Fruit fly (Drosophila melanogaster) whole organism, embryonic: ENCODE measurements around the gene U2af50.

Experiments
- CG10147 ChIP-seq: fragments of 200-800 bp; sonication (Bioruptor generic); optimal IDR thresholded peaks from 2 replicates; lab custom pipeline; 2019; ENCODE audit warnings: missing biosample characterization, mild to moderate bottlenecking, missing genetic modification characterization, moderate library complexity
- CG10366 ChIP-seq: fragments of 200-800 bp; sonication (Bioruptor generic); IDR thresholded peaks from 2 replicates; pipeline ENCODE4 v1.3.6; 2022; ENCODE audit warnings: missing biosample characterization, missing genetic modification characterization
- CG10462 ChIP-seq: fragments of 200-800 bp; sonication (Bioruptor generic); optimal IDR thresholded peaks from 2 replicates; lab custom pipeline; 2016; ENCODE audit warnings: missing biosample characterization, missing genetic modification characterization
- CG11696 ChIP-seq: fragments of 200-800 bp; sonication (Bioruptor generic); IDR thresholded peaks from 2 replicates; pipeline ENCODE4 v1.3.6; 2022; ENCODE audit warnings: missing biosample characterization, missing genetic modification characterization
- CG12236 ChIP-seq: fragments of 200-800 bp; sonication (Bioruptor generic); optimal IDR thresholded peaks from 2 replicates; lab custom pipeline; 2016; ENCODE audit warnings: missing biosample characterization, missing genetic modification characterization
- CG14965 ChIP-seq: fragments of 200-800 bp; sonication (Bioruptor generic); optimal IDR thresholded peaks from 2 replicates; lab custom pipeline; 2016; ENCODE audit warnings: missing biosample characterization, missing genetic modification characterization, borderline replicate concordance
- CG15269 ChIP-seq: fragments of 200-800 bp; sonication (Bioruptor generic); optimal IDR thresholded peaks from 2 replicates; lab custom pipeline; 2018; ENCODE audit warnings: missing biosample characterization, mild to moderate bottlenecking, missing genetic modification characterization, moderate library complexity
- CG15479 ChIP-seq: fragments of 200-800 bp; sonication (Bioruptor generic); optimal IDR thresholded peaks from 3 replicates; lab custom pipeline; 2019; ENCODE audit warnings: missing biosample characterization, mild to moderate bottlenecking, missing genetic modification characterization, moderate library complexity
- CG15514 ChIP-seq: fragments of 200-800 bp; sonication (Bioruptor generic); optimal IDR thresholded peaks from 3 replicates; lab custom pipeline; 2017; ENCODE audit warnings: missing biosample characterization, missing genetic modification characterization, mild to moderate bottlenecking, moderate library complexity, missing genetic modification reagents
- CG17802 ChIP-seq: fragments of 200-800 bp; sonication (Bioruptor generic); optimal IDR thresholded peaks from 2 replicates; lab custom pipeline; 2018; ENCODE audit warnings: missing biosample characterization, mild to moderate bottlenecking, missing genetic modification characterization, moderate library complexity
- CG17829 ChIP-seq: fragments of 200-800 bp; optimal IDR thresholded peaks from 2 replicates; lab custom pipeline; 2019; ENCODE audit warnings: missing biosample characterization, mild to moderate bottlenecking, missing genetic modification characterization, moderate library complexity
- CG32772 ChIP-seq: fragments of 200-800 bp; sonication (Bioruptor generic); IDR thresholded peaks from 2 replicates; pipeline ENCODE4 v1.3.6; 2022; ENCODE audit warnings: missing biosample characterization, missing genetic modification characterization
- CG3847 ChIP-seq: fragments of 200-800 bp; sonication (Bioruptor generic); IDR thresholded peaks from 2 replicates; pipeline ENCODE4 v1.3.6; 2022; ENCODE audit warnings: missing biosample characterization, missing genetic modification characterization
- CG5245 ChIP-seq: fragments of 200-800 bp; sonication (Bioruptor generic); optimal IDR thresholded peaks from 3 replicates; lab custom pipeline; 2016; ENCODE audit warnings: missing biosample characterization, missing genetic modification characterization
- CG6175 ChIP-seq: fragments of 200-800 bp; sonication (Bioruptor generic); IDR thresholded peaks from 3 replicates; pipeline ENCODE4 v1.3.6; 2022; ENCODE audit warnings: missing biosample characterization, missing genetic modification characterization
- CG7928 ChIP-seq: fragments of 200-800 bp; sonication (Bioruptor generic); optimal IDR thresholded peaks from 2 replicates; lab custom pipeline; 2017; ENCODE audit warnings: missing biosample characterization, mild to moderate bottlenecking, missing genetic modification characterization
- CG7963 ChIP-seq: fragments of 200-800 bp; sonication (Bioruptor generic); IDR thresholded peaks from 3 replicates; pipeline ENCODE4 v1.3.6; 2022; ENCODE audit warnings: missing biosample characterization, missing genetic modification characterization; ENCODE audit not compliant: partially characterized antibody
- Drgx ChIP-seq: fragments of 200-800 bp; sonication (Bioruptor generic); IDR thresholded peaks from 2 replicates; pipeline ENCODE4 v1.3.6; 2022; ENCODE audit warnings: missing biosample characterization, missing genetic modification characterization
- Elba2 ChIP-seq: fragments of 200-800 bp; sonication (Bioruptor generic); optimal IDR thresholded peaks from 3 replicates; lab custom pipeline; 2016; ENCODE audit warnings: missing biosample characterization, missing genetic modification characterization
- Ets97D ChIP-seq: fragments of 200-800 bp; sonication (Bioruptor generic); optimal IDR thresholded peaks from 3 replicates; lab custom pipeline; 2016; ENCODE audit warnings: missing biosample characterization, missing genetic modification characterization
- Fer1 ChIP-seq: fragments of 200-800 bp; sonication (Bioruptor generic); optimal IDR thresholded peaks from 2 replicates; lab custom pipeline; 2017; ENCODE audit warnings: missing biosample characterization, mild to moderate bottlenecking, missing genetic modification characterization
- Hey ChIP-seq: fragments of 200-800 bp; sonication (Bioruptor generic); optimal IDR thresholded peaks from 3 replicates; lab custom pipeline; 2018; ENCODE audit warnings: missing biosample characterization, mild to moderate bottlenecking, missing genetic modification characterization
- Lim3 ChIP-seq: fragments of 200-800 bp; sonication (Bioruptor generic); IDR thresholded peaks from 2 replicates; pipeline ENCODE4 v1.3.6; 2022; ENCODE audit warnings: missing biosample characterization, missing genetic modification characterization
- NK7.1 ChIP-seq: fragments of 200-800 bp; sonication (Bioruptor generic); optimal IDR thresholded peaks from 3 replicates; lab custom pipeline; 2016; ENCODE audit warnings: missing biosample characterization, missing genetic modification characterization
- Ravus ChIP-seq: fragments of 200-800 bp; sonication (Bioruptor generic); IDR thresholded peaks from 2 replicates; pipeline ENCODE4 v1.3.6; 2022; ENCODE audit warnings: missing biosample characterization, missing genetic modification characterization
- Sox102F ChIP-seq: fragments of 200-800 bp; sonication (Bioruptor generic); optimal IDR thresholded peaks from 2 replicates; lab custom pipeline; 2018; ENCODE audit warnings: missing biosample characterization, mild to moderate bottlenecking, missing genetic modification characterization, moderate library complexity
- abd-A ChIP-seq: fragments of 200-800 bp; sonication (Bioruptor generic); optimal IDR thresholded peaks from 3 replicates; lab custom pipeline; 2019; ENCODE audit warnings: missing biosample characterization, mild to moderate bottlenecking, missing genetic modification characterization, moderate library complexity
- ase ChIP-seq: fragments of 200-800 bp; sonication (Bioruptor generic); IDR thresholded peaks from 3 replicates; pipeline ENCODE4 v1.3.6; 2022; ENCODE audit warnings: missing biosample characterization, missing genetic modification characterization
- cad ChIP-seq: fragments of >200 bp; optimal IDR thresholded peaks from 2 replicates; lab custom pipeline; 2017; ENCODE audit warnings: missing biosample characterization, missing genetic modification characterization
- ci ChIP-seq: fragments of 200-800 bp; sonication (Bioruptor generic); IDR thresholded peaks from 3 replicates; pipeline ENCODE4 v1.3.6; 2022; ENCODE audit warnings: missing biosample characterization, missing genetic modification characterization
- disco-r ChIP-seq: fragments of 200-800 bp; sonication (Bioruptor generic); optimal IDR thresholded peaks from 2 replicates; lab custom pipeline; 2016; ENCODE audit warnings: missing biosample characterization, missing genetic modification characterization
- fd96Cb ChIP-seq: fragments of 200-800 bp; sonication (Bioruptor generic); optimal IDR thresholded peaks from 2 replicates; lab custom pipeline; 2018; ENCODE audit warnings: missing biosample characterization, mild to moderate bottlenecking, missing genetic modification characterization, moderate library complexity
- gcm ChIP-seq: fragments of 200-800 bp; sonication (Bioruptor generic); optimal IDR thresholded peaks from 2 replicates; lab custom pipeline; 2019; ENCODE audit warnings: missing biosample characterization, mild to moderate bottlenecking, missing genetic modification characterization, moderate library complexity
- grn ChIP-seq: fragments of 200-800 bp; sonication (Bioruptor generic); optimal IDR thresholded peaks from 3 replicates; lab custom pipeline; 2017; ENCODE audit warnings: missing biosample characterization, missing genetic modification characterization
- ind ChIP-seq: fragments of 200-800 bp; sonication (Bioruptor generic); optimal IDR thresholded peaks from 3 replicates; lab custom pipeline; 2016; ENCODE audit warnings: missing biosample characterization, missing genetic modification characterization
- insv ChIP-seq, 2 experiments: fragments of 200-800 bp; sonication (Bioruptor generic); optimal IDR thresholded peaks; 3 replicates each; lab custom pipeline; 2016 to 2018; ENCODE audit warnings: missing biosample characterization in 2 of 2, missing genetic modification characterization in 2 of 2
- lab ChIP-seq: fragments of 200-800 bp; sonication (Bioruptor generic); optimal IDR thresholded peaks from 3 replicates; lab custom pipeline; 2017; ENCODE audit warnings: missing biosample characterization, missing genetic modification characterization, mild to moderate bottlenecking, moderate library complexity, missing genetic modification reagents
- mirr ChIP-seq: fragments of 200-800 bp; sonication (Bioruptor generic); optimal IDR thresholded peaks from 3 replicates; lab custom pipeline; 2018; ENCODE audit warnings: missing biosample characterization, mild to moderate bottlenecking, missing genetic modification characterization
- nerfin-1 ChIP-seq: fragments of 200-800 bp; sonication (Bioruptor generic); optimal IDR thresholded peaks from 3 replicates; lab custom pipeline; 2019; ENCODE audit warnings: missing biosample characterization, mild to moderate bottlenecking, missing genetic modification characterization, moderate library complexity
- nmo ChIP-seq: fragments of 200-800 bp; sonication (Bioruptor generic); optimal IDR thresholded peaks from 2 replicates; lab custom pipeline; 2018; ENCODE audit warnings: missing biosample characterization, mild to moderate bottlenecking, missing genetic modification characterization, moderate library complexity
- peb ChIP-seq: fragments of 200-800 bp; sonication (Bioruptor generic); IDR thresholded peaks from 2 replicates; pipeline ENCODE4 v1.3.6; 2022; ENCODE audit warnings: missing biosample characterization, missing genetic modification characterization
- pros ChIP-seq: fragments of 200-800 bp; sonication (Bioruptor generic); optimal IDR thresholded peaks from 3 replicates; lab custom pipeline; 2019; ENCODE audit warnings: missing biosample characterization, mild to moderate bottlenecking, missing genetic modification characterization, moderate library complexity
- run ChIP-seq: fragments of 200-800 bp; sonication (Bioruptor generic); optimal IDR thresholded peaks from 3 replicates; lab custom pipeline; 2018; ENCODE audit warnings: missing biosample characterization, mild to moderate bottlenecking, missing genetic modification characterization
- salm ChIP-seq: fragments of 200-800 bp; sonication (Bioruptor generic); optimal IDR thresholded peaks from 2 replicates; lab custom pipeline; 2018; ENCODE audit warnings: missing biosample characterization, mild to moderate bottlenecking, missing genetic modification characterization
- toy ChIP-seq: fragments of 200-800 bp; sonication (Bioruptor generic); IDR thresholded peaks from 2 replicates; pipeline ENCODE4 v1.3.6; 2022; ENCODE audit warnings: missing biosample characterization, missing genetic modification characterization
- twi ChIP-seq: fragments of 200-800 bp; optimal IDR thresholded peaks from 2 replicates; lab custom pipeline; 2019; ENCODE audit warnings: missing biosample characterization, mild to moderate bottlenecking, missing genetic modification characterization, moderate library complexity
- vnd ChIP-seq: fragments of 200-800 bp; sonication (Bioruptor generic); IDR thresholded peaks from 3 replicates; pipeline ENCODE4 v1.3.6; 2022; ENCODE audit warnings: missing biosample characterization, missing genetic modification characterization; ENCODE audit not compliant: partially characterized antibody

U2af50 gene

dm6 chrX:16320197-16320921 is 38.5 kb downstream of the U2af50 start, which contains the start of gene Cyp1 (continued):
- TF ChIP-seq NK7.1 (GFP tag; lab: Kevin White, UChicago) (no peak), mirr (GFP tag; lab: Kevin White, UChicago) (peak; percentile 25), run (tag; lab: Kevin White, UChicago) (no peak), abd-A (tag; lab: Kevin White, UChicago) (no peak), Hey (tag; lab: Kevin White, UChicago) (no peak), ase (GFP tag; lab: Robert Waterston, UW) (peak; percentile 37; the same call in 1 of the 3 replicates), CG14965 (GFP tag; lab: Kevin White, UChicago) (no peak), cad (no peak), CG32772 (GFP tag; lab: Robert Waterston, UW) (peak; percentile 32; the same call in 1 of the 2 replicates), CG15514 (GFP tag; lab: Kevin White, UChicago) (peak; percentile 88), CG5245 (no peak), CG15269 (tag; lab: Kevin White, UChicago) (peak; percentile 35), CG3847 (GFP tag; lab: Robert Waterston, UW) (peak; percentile 58; the same call in 1 of the 2 replicates), CG17829 (tag; lab: Kevin White, UChicago) (peak; percentile 11), pros (no peak), Fer1 (GFP tag; lab: Kevin White, UChicago) (peak; percentile 39)
- TF ChIP-seq, all 482 proteins: peak for 217

- no peak for TF ChIP-seq Lim3
- peak; percentile 30 for TF ChIP-seq CG15479 (GFP tag; lab: Kevin White, UChicago)
- peak; percentile 64 for TF ChIP-seq grn
- no peak for TF ChIP-seq CG7963
- no peak for TF ChIP-seq CG10462
- peak in 1 of 2 experiments; percentile 73 for TF ChIP-seq insv (GFP tag; optimal IDR thresholded peaks at IDR 0.05; lab: Kevin White, UChicago)
- TF ChIP-seq nerfin-1 (tag; lab: Kevin White, UChicago) = peak; percentile 56
- peak; percentile 7 for TF ChIP-seq nmo (GFP tag; lab: Kevin White, UChicago)
- TF ChIP-seq Elba2 = peak; percentile 55
- TF ChIP-seq CG17802 = no peak
- TF ChIP-seq CG10366 = no peak
Measured at dm6 chrX:16319558-16319924, 39.3 kb downstream of the U2af50 start.

- TF ChIP-seq vnd (GFP tag; lab: Robert Waterston, UW) (no peak), gcm (GFP tag; lab: Kevin White, UChicago) (peak; percentile 84), ci (GFP tag; lab: Robert Waterston, UW) (no peak), salm (tag; lab: Kevin White, UChicago) (no peak), CG7928 (GFP tag; lab: Kevin White, UChicago) (no peak), disco-r (GFP tag; lab: Kevin White, UChicago) (no peak), twi (peak; percentile 78), grn (no peak), peb (GFP tag; lab: Robert Waterston, UW) (no peak), Sox102F (GFP tag; lab: Kevin White, UChicago) (no peak), CG12236 (GFP tag; lab: Kevin White, UChicago) (no peak), lab (GFP tag; lab: Kevin White, UChicago) (no peak), Drgx (GFP tag; lab: Robert Waterston, UW) (peak; percentile 73), Hey (tag; lab: Kevin White, UChicago) (no peak), ind (GFP tag; lab: Kevin White, UChicago) (no peak), CG10366 (no peak), Ravus (GFP tag; lab: Robert Waterston, UW) (no peak), CG10147 (GFP tag; lab: Kevin White, UChicago) (no peak), fd96Cb (tag; lab: Kevin White, UChicago) (no peak), toy (no peak), CG11696 (no peak), CG6175 (GFP tag; lab: Robert Waterston, UW) (no peak), Ets97D (no peak)
Measured at dm6 chrX:16318858-16319557, 39.8 kb downstream of the U2af50 start.
